Worm (Caenorhabditis elegans): ENCODE measurements around the gene C13G3.1.

ce11 chrV:11007651-11008050 lies 4.6 kb downstream of the C13G3.1 start:
- TF ChIP-seq him-1 (tag; optimal IDR thresholded peaks at IDR 0.05) = no peak
- TF ChIP-seq dao-5 (tag; optimal IDR thresholded peaks at IDR 0.05) = no peak
- TF ChIP-seq W03F9.2 (tag; optimal IDR thresholded peaks at IDR 0.05) = no peak
